Fruit fly (Drosophila melanogaster) S2 (cell line): ENCODE results near the gene CG1806.

Source experiments
- CG8478 ChIP-seq: fragments of >200 bp; optimal IDR thresholded peaks from 2 replicates; lab custom pipeline; 2018
- CTCF ChIP-seq, 2 experiments: fragments of >200 bp; optimal IDR thresholded peaks; 2 replicates each; lab custom pipeline; 2018

dm6 chrX:11984987-11985386, 22.0 kb upstream of the CG1806 start, which contains the start of gene cac:
- TF ChIP-seq CTCF (optimal IDR thresholded peaks at IDR 0.05; lab: Kevin White, UChicago) (no peak), CG8478 (lab: Kevin White, UChicago) (no peak)
